Worm (Caenorhabditis elegans): Measurements from ENCODE around the gene Y54F10AM.15.

DNA sequence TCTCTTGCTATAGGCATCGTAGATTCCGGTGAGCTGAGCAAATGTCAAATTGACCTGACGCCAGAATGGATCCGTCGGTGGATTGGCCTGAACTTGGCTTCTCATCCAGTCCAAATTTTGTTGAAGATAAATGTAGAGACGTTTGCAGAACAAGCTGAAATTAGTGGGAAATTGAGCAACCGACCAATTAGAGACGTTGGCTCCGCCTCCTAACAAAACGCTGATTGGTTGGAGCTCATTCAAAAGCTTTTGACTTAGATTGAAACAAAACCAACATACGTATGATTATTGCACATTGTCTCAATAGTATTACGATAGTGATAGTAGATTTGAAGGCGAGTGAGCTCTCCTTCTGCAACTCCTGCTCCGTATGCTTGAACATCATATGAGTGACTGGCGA lies 22.0 kb downstream of the Y54F10AM.15 start:
- TF ChIP-seq sptf-1 (tag; optimal IDR thresholded peaks at IDR 0.05), result no peak
- TF ChIP-seq rnt-1 (tag; optimal IDR thresholded peaks at IDR 0.05), result no peak
- TF ChIP-seq ceh-90 (tag; optimal IDR thresholded peaks at IDR 0.05), result no peak
- TF ChIP-seq hlh-4 (tag; optimal IDR thresholded peaks at IDR 0.05), result no peak
- TF ChIP-seq tbx-2 (tag; optimal IDR thresholded peaks at IDR 0.05), result no peak
- TF ChIP-seq grh-1 (GFP tag; IDR thresholded peaks at IDR 0.05), result no peak
- no peak for TF ChIP-seq zag-1 (tag; optimal IDR thresholded peaks at IDR 0.05)
- TF ChIP-seq mdl-1 (tag; optimal IDR thresholded peaks at IDR 0.05), result no peak
- no peak for TF ChIP-seq lin-35 (GFP tag; optimal IDR thresholded peaks at IDR 0.05)

Measured in whole organism, L1 larva.